In the genomic region with DNA sequence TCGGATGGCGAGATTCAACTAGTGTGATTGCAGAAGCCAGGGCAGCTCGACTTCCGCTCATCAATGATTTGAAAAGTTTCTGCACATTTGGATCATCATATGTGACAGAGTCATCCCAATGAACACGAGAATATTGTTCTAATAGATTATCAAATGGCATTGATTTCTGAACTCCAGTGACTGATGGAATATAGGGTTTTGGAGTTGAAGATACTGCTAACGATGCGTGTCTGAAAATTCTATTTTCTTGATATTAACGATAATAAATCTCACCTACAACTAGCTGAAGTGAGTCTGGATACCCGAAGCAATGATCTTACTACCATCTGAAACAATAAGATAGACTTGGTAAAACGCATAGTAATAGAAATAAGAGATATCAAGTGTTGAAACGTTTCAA, we compare ENCODE assay signal across 5 worm cellular contexts.
TF ChIP-seq lines count a peak whose summit lies in the region.

Gene mmaa-1 (minus strand): TSS at position 328 of the 400 bp plus-strand sequence.

TF ChIP-seq in whole organism, L1 larva, 84 proteins besides CTCF, POLR2A, EP300 and RAD21:
- TF ChIP-seq skn-1 (tag; optimal IDR thresholded peaks at IDR 0.05; lab: Kevin White, UChicago), result no peak
- no peak for TF ChIP-seq nhr-90 (tag; optimal IDR thresholded peaks at IDR 0.05; lab: Kevin White, UChicago; ENCODE audit: poor library complexity)
- TF ChIP-seq nhr-71 (tag; optimal IDR thresholded peaks at IDR 0.05; lab: Kevin White, UChicago), result peak; percentile 10
- TF ChIP-seq lin-39 (tag; optimal IDR thresholded peaks at IDR 0.05; lab: Kevin White, UChicago), result no peak
- no peak for TF ChIP-seq pqm-1 (tag; optimal IDR thresholded peaks at IDR 0.05; lab: Kevin White, UChicago)

TF ChIP-seq in whole organism, L2 larva, 48 proteins besides CTCF, POLR2A, EP300 and RAD21:
- TF ChIP-seq sma-9 (GFP tag; optimal IDR thresholded peaks at IDR 0.05; lab: Kevin White, UChicago), result peak; percentile 0
- no peak for TF ChIP-seq sma-9 (tag; optimal IDR thresholded peaks at IDR 0.05; lab: Kevin White, UChicago)
- TF ChIP-seq aly-2 (tag; optimal IDR thresholded peaks at IDR 0.05; lab: Kevin White, UChicago), result no peak
- TF ChIP-seq blmp-1 (tag; optimal IDR thresholded peaks at IDR 0.05; lab: Kevin White, UChicago; ENCODE audit: insufficient read depth), result no peak
- TF ChIP-seq nhr-6 (tag; optimal IDR thresholded peaks at IDR 0.05; lab: Kevin White, UChicago), result no peak
- TF ChIP-seq crh-2 (tag; optimal IDR thresholded peaks at IDR 0.05; lab: Kevin White, UChicago), result no peak
- TF ChIP-seq lin-13 (GFP tag; optimal IDR thresholded peaks at IDR 0.05; lab: Kevin White, UChicago), result no peak
- TF ChIP-seq nhr-21 (tag; optimal IDR thresholded peaks at IDR 0.05; lab: Kevin White, UChicago), result no peak
- TF ChIP-seq peb-1 (tag; optimal IDR thresholded peaks at IDR 0.05; lab: Kevin White, UChicago), result no peak
- no peak for TF ChIP-seq zag-1 (tag; optimal IDR thresholded peaks at IDR 0.05; lab: Kevin White, UChicago)

TF ChIP-seq in whole organism, L3 larva, 47 proteins besides CTCF, POLR2A, EP300 and RAD21:
- TF ChIP-seq ama-1 (optimal IDR thresholded peaks at IDR 0.05; lab: Kevin White, UChicago), result peak; percentile 56
- TF ChIP-seq ceh-16 (tag; optimal IDR thresholded peaks at IDR 0.05; lab: Kevin White, UChicago), result no peak
- peak; percentile 37 for TF ChIP-seq lsy-12 (tag; optimal IDR thresholded peaks at IDR 0.05; lab: Kevin White, UChicago)
- no peak for TF ChIP-seq egl-5 (tag; optimal IDR thresholded peaks at IDR 0.05; lab: Kevin White, UChicago)
- TF ChIP-seq nhr-77 (tag; optimal IDR thresholded peaks at IDR 0.05; lab: Kevin White, UChicago), result no peak
- TF ChIP-seq elt-1 (tag; optimal IDR thresholded peaks at IDR 0.05; lab: Kevin White, UChicago), result no peak
- no peak for TF ChIP-seq daf-12 (tag; optimal IDR thresholded peaks at IDR 0.05; lab: Kevin White, UChicago)
- no peak for TF ChIP-seq fkh-2 (tag; optimal IDR thresholded peaks at IDR 0.05; lab: Kevin White, UChicago)
- TF ChIP-seq lin-39 (tag; optimal IDR thresholded peaks at IDR 0.05; lab: Kevin White, UChicago), result no peak
- no peak for TF ChIP-seq ceh-28 (tag; optimal IDR thresholded peaks at IDR 0.05; lab: Kevin White, UChicago)
- no peak for TF ChIP-seq nfya-1 (tag; optimal IDR thresholded peaks at IDR 0.05; lab: Kevin White, UChicago; ENCODE audit: insufficient read depth)
- TF ChIP-seq aly-2 (tag; optimal IDR thresholded peaks at IDR 0.05; lab: Kevin White, UChicago), result no peak
- TF ChIP-seq nhr-67 (tag; optimal IDR thresholded peaks at IDR 0.05; lab: Kevin White, UChicago), result no peak

TF ChIP-seq in whole organism, L4 larva, 104 proteins besides CTCF, POLR2A, EP300 and RAD21:
- no peak for TF ChIP-seq unc-130 (GFP tag; optimal IDR thresholded peaks at IDR 0.05; lab: Kevin White, UChicago)
- TF ChIP-seq Y48G9A.11 (GFP tag; IDR thresholded peaks at IDR 0.05; lab: Robert Waterston, UW), result no peak
- peak; percentile 54; the same call in 1 of the 2 replicates for TF ChIP-seq T26A8.4 (GFP tag; IDR thresholded peaks at IDR 0.05; lab: Robert Waterston, UW)
- no peak for TF ChIP-seq aha-1 (tag; lab: Kevin White, UChicago)
- TF ChIP-seq ama-1 (optimal IDR thresholded peaks at IDR 0.05; lab: Kevin White, UChicago), result peak; percentile 70
- peak; percentile 42 for TF ChIP-seq lin-38 (GFP tag; IDR thresholded peaks at IDR 0.05; lab: Robert Waterston, UW)
- no peak for TF ChIP-seq tra-1 (GFP tag; IDR thresholded peaks at IDR 0.05; lab: Robert Waterston, UW)
- TF ChIP-seq T20F7.1 (GFP tag; optimal IDR thresholded peaks at IDR 0.05; lab: Kevin White, UChicago), result peak; percentile 59
- TF ChIP-seq zfp-3 (GFP tag; conservative IDR thresholded peaks at IDR 0.05; lab: Robert Waterston, UW), result peak; percentile 85; the same call in 1 of the 2 replicates
- TF ChIP-seq Y105C5A.15 (GFP tag; IDR thresholded peaks at IDR 0.05; lab: Robert Waterston, UW), result no peak
- no peak for TF ChIP-seq mdt-29 (GFP tag; IDR thresholded peaks at IDR 0.05; lab: Robert Waterston, UW)
- TF ChIP-seq madf-5 (GFP tag; IDR thresholded peaks at IDR 0.05; lab: Robert Waterston, UW), result 0 out of 4 replicates have a peak, but pooled peaks of 1 of the 2 experiments have one; percentile 13
- no peak for TF ChIP-seq lin-39 (tag; optimal IDR thresholded peaks at IDR 0.05; lab: Kevin White, UChicago)
- peak in 1 of 2 experiments; percentile 1 for TF ChIP-seq hif-1 (tag; optimal IDR thresholded peaks at IDR 0.05; lab: Kevin White, UChicago)
- no peak for TF ChIP-seq nhr-76 (tag; optimal IDR thresholded peaks at IDR 0.05; lab: Kevin White, UChicago)
- no peak for TF ChIP-seq lin-29 (GFP tag; IDR thresholded peaks at IDR 0.05; lab: Robert Waterston, UW)
- 0 out of 2 replicates have a peak, but pooled peaks have one; percentile 66 for TF ChIP-seq saeg-2 (GFP tag; IDR thresholded peaks at IDR 0.05; lab: Robert Waterston, UW)
- TF ChIP-seq unc-62 (GFP tag; optimal IDR thresholded peaks at IDR 0.05 in 1 of 2; lab: Kevin White, UChicago), result no peak
- no peak for TF ChIP-seq unc-62 (tag; optimal IDR thresholded peaks at IDR 0.05; lab: Kevin White, UChicago)
- TF ChIP-seq arid-1 (GFP tag; conservative IDR thresholded peaks at IDR 0.05; lab: Robert Waterston, UW), result no peak
- no peak for TF ChIP-seq nhr-25 (tag; optimal IDR thresholded peaks at IDR 0.05; lab: Kevin White, UChicago; ENCODE audit: borderline replicate concordance, insufficient read depth)
- peak; percentile 44 for TF ChIP-seq dmd-6 (GFP tag; IDR thresholded peaks at IDR 0.05; lab: Robert Waterston, UW)

TF ChIP-seq in whole organism, young adult, 124 proteins besides CTCF, POLR2A, EP300 and RAD21:
- TF ChIP-seq ama-1 (optimal IDR thresholded peaks at IDR 0.05; lab: Kevin White, UChicago), result peak; percentile 78
- TF ChIP-seq ama-1 (GFP tag; optimal IDR thresholded peaks at IDR 0.05; lab: Kevin White, UChicago), result no peak
- peak; percentile 10 for TF ChIP-seq xnd-1 (tag; optimal IDR thresholded peaks at IDR 0.05; lab: Kevin White, UChicago)
- no peak for TF ChIP-seq T07F8.4 (tag; optimal IDR thresholded peaks at IDR 0.05; lab: Kevin White, UChicago)
- no peak for TF ChIP-seq dpff-1 (tag; optimal IDR thresholded peaks at IDR 0.05; lab: Kevin White, UChicago)
- TF ChIP-seq F57A8.1 (GFP tag; optimal IDR thresholded peaks at IDR 0.05; lab: Kevin White, UChicago), result no peak
- TF ChIP-seq Y95B8A.8 (GFP tag; IDR thresholded peaks at IDR 0.05; lab: Robert Waterston, UW), result no peak
- TF ChIP-seq B0019.2 (GFP tag; conservative IDR thresholded peaks at IDR 0.05; lab: Robert Waterston, UW), result no peak
- peak; percentile 88 for TF ChIP-seq Y53G8AR.9 (GFP tag; conservative IDR thresholded peaks at IDR 0.05; lab: Robert Waterston, UW)
- peak in 1 of 2 experiments; percentile 26 for TF ChIP-seq let-607 (tag; optimal IDR thresholded peaks at IDR 0.05; lab: Kevin White, UChicago)
- TF ChIP-seq zim-3 (tag; optimal IDR thresholded peaks at IDR 0.05; lab: Kevin White, UChicago), result peak; percentile 19
- TF ChIP-seq snpc-1.1 (tag; optimal IDR thresholded peaks at IDR 0.05; lab: Kevin White, UChicago; ENCODE audit: insufficient read depth), result no peak
- TF ChIP-seq Y56A3A.18 (GFP tag; IDR thresholded peaks at IDR 0.05; lab: Robert Waterston, UW), result peak; percentile 78; the same call in 1 of the 2 replicates
- TF ChIP-seq hmg-1.2 (GFP tag; IDR thresholded peaks at IDR 0.05; lab: Robert Waterston, UW), result peak; percentile 14; the same call in 1 of the 2 replicates
- TF ChIP-seq F57C9.4 (tag; optimal IDR thresholded peaks at IDR 0.05; lab: Kevin White, UChicago), result no peak
- peak; percentile 25; the same call in 1 of the 2 replicates for TF ChIP-seq madf-6 (GFP tag; IDR thresholded peaks at IDR 0.05; lab: Robert Waterston, UW)
- 0 out of 2 replicates have a peak, but pooled peaks have one; percentile 21 for TF ChIP-seq K11D2.4 (GFP tag; IDR thresholded peaks at IDR 0.05; lab: Robert Waterston, UW)
- peak; percentile 69 for TF ChIP-seq chd-7 (tag; optimal IDR thresholded peaks at IDR 0.05; lab: Kevin White, UChicago)
- TF ChIP-seq mcd-1 (GFP tag; IDR thresholded peaks at IDR 0.05; lab: Robert Waterston, UW), result 0 out of 2 replicates have a peak, but pooled peaks have one; percentile 32
- TF ChIP-seq repo-1 (tag; optimal IDR thresholded peaks at IDR 0.05; lab: Kevin White, UChicago), result peak; percentile 71
- TF ChIP-seq F52B5.7 (tag; optimal IDR thresholded peaks at IDR 0.05; lab: Kevin White, UChicago), result no peak
- peak; percentile 51; the same call in 1 of the 2 replicates for TF ChIP-seq nfyb-1 (GFP tag; IDR thresholded peaks at IDR 0.05; lab: Robert Waterston, UW)
- peak; percentile 3 for TF ChIP-seq madf-10 (tag; optimal IDR thresholded peaks at IDR 0.05; lab: Kevin White, UChicago)
- TF ChIP-seq fkh-3 (tag; optimal IDR thresholded peaks at IDR 0.05; lab: Kevin White, UChicago), result peak; percentile 69
- TF ChIP-seq bed-1 (GFP tag; IDR thresholded peaks at IDR 0.05; lab: Robert Waterston, UW), result 0 out of 2 replicates have a peak, but pooled peaks have one; percentile 42
- peak; percentile 34; the same call in 1 of the 2 replicates for TF ChIP-seq dox-1 (GFP tag; IDR thresholded peaks at IDR 0.05; lab: Robert Waterston, UW)
- no peak for TF ChIP-seq tlf-1 (GFP tag; optimal IDR thresholded peaks at IDR 0.05; lab: Kevin White, UChicago)
